Worm (Caenorhabditis elegans) whole organism, L3 larva: ENCODE data around the gene cpna-2.

ENCODE experiments used
- ZK546.5 ChIP-seq: sonication (generic microtip); optimal IDR thresholded peaks from 2 replicates; lab custom pipeline; 2017; ENCODE audit warnings: missing biosample characterization, missing genetic modification characterization
- ceh-82 ChIP-seq: fragments of 150-350 bp; optimal IDR thresholded peaks from 2 replicates; lab custom pipeline; 2014; ENCODE audit warnings: missing biosample characterization, missing genetic modification characterization
- daf-12 ChIP-seq: fragments of 150-350 bp; optimal IDR thresholded peaks from 2 replicates; lab custom pipeline; 2014; ENCODE audit warnings: missing biosample characterization, missing genetic modification reagents, missing genetic modification characterization
- jun-1 ChIP-seq: fragments of 150-350 bp; optimal IDR thresholded peaks from 2 replicates; lab custom pipeline; 2014; ENCODE audit warnings: missing biosample characterization, missing genetic modification reagents, missing genetic modification characterization
- mdl-1 ChIP-seq: fragments of 150-350 bp; optimal IDR thresholded peaks from 2 replicates; lab custom pipeline; 2014; ENCODE audit warnings: missing biosample characterization, missing genetic modification characterization
- nhr-12 ChIP-seq: fragments of 150-350 bp; optimal IDR thresholded peaks from 2 replicates; lab custom pipeline; 2014; ENCODE audit warnings: missing biosample characterization, missing genetic modification characterization
- nhr-25 ChIP-seq: sonication (generic microtip); optimal IDR thresholded peaks from 2 replicates; lab custom pipeline; 2017; ENCODE audit warnings: missing biosample characterization, missing genetic modification characterization

DNA sequence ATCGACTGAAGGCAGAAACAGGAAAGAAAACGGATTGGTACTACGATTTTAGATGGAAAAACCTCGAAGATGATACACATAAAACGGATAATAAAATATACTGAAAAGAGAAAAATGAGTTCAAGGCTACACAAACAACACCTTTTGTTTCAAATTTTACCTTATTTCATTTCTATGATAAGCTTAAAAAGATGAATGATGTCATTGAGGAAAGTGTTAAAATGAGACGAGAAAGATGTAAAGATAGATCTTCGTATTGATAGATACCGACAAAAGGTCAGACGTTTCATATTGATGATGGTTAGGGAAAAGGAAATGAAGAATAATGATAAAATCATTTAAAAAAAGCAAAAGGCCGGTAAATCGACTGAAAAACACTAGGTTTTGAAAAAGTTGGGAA, 64.9 kb downstream of the cpna-2 start:
- TF ChIP-seq daf-12 (tag; lab: Kevin White, UChicago) (no peak), nhr-12 (tag; lab: Kevin White, UChicago) (no peak), jun-1 (tag; lab: Kevin White, UChicago) (no peak), ceh-82 (tag; lab: Kevin White, UChicago) (no peak), mdl-1 (no peak), ZK546.5 (no peak), nhr-25 (tag; lab: Kevin White, UChicago) (peak; percentile 60)
